Worm (Caenorhabditis elegans) whole organism, late embryonic: ENCODE measurements around the gene T21B4.15.

ENCODE experiments used
- C08G9.2 ChIP-seq: sonication (generic microtip); optimal IDR thresholded peaks from 2 replicates; lab custom pipeline; 2016; ENCODE audit warnings: mild to moderate bottlenecking, missing genetic modification characterization, moderate library complexity, missing compliant biosample characterization
- C38D4.7 ChIP-seq: fragments of 200-800 bp; sonication (Bioruptor generic); optimal IDR thresholded peaks from 2 replicates; lab custom pipeline; 2018; ENCODE audit warnings: mild to moderate bottlenecking, missing genetic modification characterization, moderate library complexity, missing compliant biosample characterization
- F13H6.1 ChIP-seq: sonication (generic microtip); optimal IDR thresholded peaks from 2 replicates; lab custom pipeline; 2016; ENCODE audit warnings: missing genetic modification characterization, missing compliant biosample characterization
- K02D7.2 ChIP-seq: sonication (generic microtip); optimal IDR thresholded peaks from 2 replicates; lab custom pipeline; 2017; ENCODE audit warnings: mild to moderate bottlenecking, missing genetic modification characterization, missing compliant biosample characterization
- K09A11.1 ChIP-seq: sonication (generic microtip); optimal IDR thresholded peaks from 2 replicates; lab custom pipeline; 2017; ENCODE audit warnings: antibody characterized with exemption, mild to moderate bottlenecking, missing genetic modification characterization, missing compliant biosample characterization; ENCODE audit not compliant: insufficient read depth
- T23F11.4 ChIP-seq: fragments of 200-800 bp; sonication (Bioruptor generic); optimal IDR thresholded peaks from 2 replicates; lab custom pipeline; 2018; ENCODE audit warnings: mild to moderate bottlenecking, missing genetic modification characterization, missing compliant biosample characterization
- ama-1 ChIP-seq: fragments of 150-350 bp; optimal IDR thresholded peaks from 2 replicates; lab custom pipeline; 2014
- ceh-22 ChIP-seq: sonication (generic microtip); optimal IDR thresholded peaks from 2 replicates; lab custom pipeline; 2017; ENCODE audit warnings: missing biosample characterization, missing genetic modification characterization
- ceh-24 ChIP-seq: sonication (generic microtip); optimal IDR thresholded peaks from 2 replicates; lab custom pipeline; 2016; ENCODE audit warnings: mild to moderate bottlenecking, missing genetic modification characterization, missing compliant biosample characterization
- ceh-31 ChIP-seq: sonication (generic microtip); optimal IDR thresholded peaks from 2 replicates; lab custom pipeline; 2016; ENCODE audit warnings: missing genetic modification characterization, missing compliant biosample characterization
- ceh-6 ChIP-seq: fragments of 200-800 bp; sonication (Bioruptor generic); optimal IDR thresholded peaks from 2 replicates; lab custom pipeline; 2018; ENCODE audit warnings: mild to moderate bottlenecking, missing genetic modification characterization, missing compliant biosample characterization
- ceh-9 ChIP-seq: sonication (generic microtip); optimal IDR thresholded peaks from 2 replicates; lab custom pipeline; 2016; ENCODE audit warnings: mild to moderate bottlenecking, missing genetic modification characterization, inconsistent platforms, missing compliant biosample characterization
- elt-4 ChIP-seq: sonication (generic microtip); optimal IDR thresholded peaks from 2 replicates; lab custom pipeline; 2016; ENCODE audit warnings: missing genetic modification characterization, missing compliant biosample characterization
- fkh-6 ChIP-seq: sonication (generic microtip); optimal IDR thresholded peaks from 2 replicates; lab custom pipeline; 2016; ENCODE audit warnings: missing genetic modification characterization, missing compliant biosample characterization
- hlh-6 ChIP-seq: sonication (generic microtip); optimal IDR thresholded peaks from 2 replicates; lab custom pipeline; 2016; ENCODE audit warnings: missing genotype, missing genetic modification characterization, missing compliant biosample characterization
- hlh-8 ChIP-seq: sonication (generic microtip); optimal IDR thresholded peaks from 2 replicates; lab custom pipeline; 2016; ENCODE audit warnings: missing genotype, missing genetic modification characterization, missing compliant biosample characterization
- lin-11 ChIP-seq: fragments of 200-800 bp; sonication (Bioruptor generic); optimal IDR thresholded peaks from 2 replicates; lab custom pipeline; 2018; ENCODE audit warnings: mild to moderate bottlenecking, missing genetic modification characterization, missing compliant biosample characterization
- madf-2 ChIP-seq: sonication (generic microtip); optimal IDR thresholded peaks from 2 replicates; lab custom pipeline; 2017; ENCODE audit warnings: missing genetic modification characterization, missing compliant biosample characterization
- mec-3 ChIP-seq: sonication (generic microtip); optimal IDR thresholded peaks from 2 replicates; lab custom pipeline; 2016; ENCODE audit warnings: borderline replicate concordance, missing genetic modification characterization, missing compliant biosample characterization
- nhr-11 ChIP-seq: fragments of 150-350 bp; optimal IDR thresholded peaks from 2 replicates; lab custom pipeline; 2014; ENCODE audit warnings: missing biosample characterization, missing genetic modification characterization
- npax-4 ChIP-seq: sonication (generic microtip); optimal IDR thresholded peaks from 2 replicates; lab custom pipeline; 2016; ENCODE audit warnings: missing genetic modification characterization, missing compliant biosample characterization
- pat-9 ChIP-seq: fragments of 200-800 bp; sonication (Bioruptor generic); optimal IDR thresholded peaks from 2 replicates; lab custom pipeline; 2018; ENCODE audit warnings: mild to moderate bottlenecking, missing genetic modification characterization, moderate library complexity, missing compliant biosample characterization
- pha-4 ChIP-seq: fragments of 150-350 bp; optimal IDR thresholded peaks from 2 replicates; lab custom pipeline; 2018; ENCODE audit warnings: missing biosample characterization, missing genetic modification reagents, missing genetic modification characterization
- pqm-1 ChIP-seq: sonication (generic microtip); optimal IDR thresholded peaks from 2 replicates; lab custom pipeline; 2016; ENCODE audit warnings: missing genetic modification characterization, missing compliant biosample characterization
- ref-2 ChIP-seq: sonication (generic microtip); optimal IDR thresholded peaks from 2 replicates; lab custom pipeline; 2016; ENCODE audit warnings: missing genetic modification characterization, missing compliant biosample characterization
- sox-2 ChIP-seq: fragments of 200-800 bp; sonication (Bioruptor generic); IDR thresholded peaks from 2 replicates; pipeline ENCODE4 v1.3.6; 2022; ENCODE audit warnings: missing genetic modification reagents, missing genetic modification characterization, missing compliant biosample characterization
- syd-9 ChIP-seq: sonication (generic microtip); optimal IDR thresholded peaks from 2 replicates; lab custom pipeline; 2016; ENCODE audit warnings: mild to moderate bottlenecking, missing genetic modification characterization, moderate library complexity, missing compliant biosample characterization
- tbx-2 ChIP-seq: sonication (generic microtip); optimal IDR thresholded peaks from 2 replicates; lab custom pipeline; 2016; ENCODE audit warnings: missing genetic modification characterization, missing compliant biosample characterization
- tbx-7 ChIP-seq: sonication (generic microtip); optimal IDR thresholded peaks from 2 replicates; lab custom pipeline; 2016; ENCODE audit warnings: missing genotype, missing genetic modification characterization, missing compliant biosample characterization
- unc-3 ChIP-seq, 2 experiments: fragments of 200-800 bp in 1 of 2; sonication (Bioruptor generic) in 1 of 2; sonication (generic microtip) in 1 of 2; conservative IDR thresholded peaks in 1 of 2; optimal IDR thresholded peaks in 1 of 2; 2 replicates each; pipeline versions ENCODE4 v1.3.6 to Lab custom; 2016 to 2022; ENCODE audit warnings: missing compliant biosample characterization in 2 of 2, missing genetic modification characterization in 2 of 2, missing genetic modification reagents in 1 of 2
- unc-86 ChIP-seq: sonication (generic microtip); optimal IDR thresholded peaks from 2 replicates; lab custom pipeline; 2016; ENCODE audit warnings: missing genetic modification characterization, missing compliant biosample characterization
- ztf-16 ChIP-seq: sonication (generic microtip); optimal IDR thresholded peaks from 2 replicates; lab custom pipeline; 2017; ENCODE audit warnings: missing genetic modification characterization, missing compliant biosample characterization

Gene T21B4.15

ce11 chrII:12506511-12506910, 16.5 kb downstream of the T21B4.15 start:
- TF ChIP-seq hlh-8 (tag; lab: Kevin White, UChicago) (no peak), pat-9 (no peak), ceh-9 (no peak)

DNA sequence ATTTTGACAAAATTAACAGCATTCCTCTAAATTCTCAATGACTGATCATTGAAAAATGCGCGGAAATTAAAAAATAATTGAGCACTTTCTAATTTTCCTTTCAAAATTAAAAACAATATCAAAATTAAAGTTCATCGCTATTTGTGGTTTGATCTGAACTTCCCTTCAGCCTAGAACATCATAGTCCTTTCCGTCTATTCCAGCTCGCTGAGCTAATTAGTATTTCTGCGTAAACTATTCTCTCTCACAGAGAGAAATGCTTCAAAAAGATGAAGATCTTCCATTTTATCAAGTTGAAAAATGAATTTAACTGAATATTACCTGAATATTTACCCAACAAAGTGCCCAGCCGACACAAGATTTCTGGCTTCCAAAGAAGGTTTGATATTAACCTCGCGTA, 17.0 kb downstream of the T21B4.15 start, which contains the start of gene srh-68:
TSS of gene srh-68 (plus strand) at position 301 of the 400 bp plus-strand sequence.
- TF ChIP-seq sox-2 (GFP tag; lab: Robert Waterston, UW) (no peak), C38D4.7 (GFP tag; lab: Kevin White, UChicago) (no peak), ceh-22 (tag; lab: Kevin White, UChicago) (no peak), hlh-6 (tag; lab: Kevin White, UChicago) (no peak), ama-1 (lab: Kevin White, UChicago) (no peak), ref-2 (no peak)
- TF ChIP-seq, all 69 proteins: peak for 0

- no peak for TF ChIP-seq F13H6.1 (tag; lab: Kevin White, UChicago)
- no peak for TF ChIP-seq ztf-16 (tag; lab: Kevin White, UChicago)
These were observed 18.6 kb downstream of the T21B4.15 start, which contains the start of gene srh-67 for ce11 chrII:12508650-12509049. srh-67 (plus strand) TSS chrII:12508950.

DNA sequence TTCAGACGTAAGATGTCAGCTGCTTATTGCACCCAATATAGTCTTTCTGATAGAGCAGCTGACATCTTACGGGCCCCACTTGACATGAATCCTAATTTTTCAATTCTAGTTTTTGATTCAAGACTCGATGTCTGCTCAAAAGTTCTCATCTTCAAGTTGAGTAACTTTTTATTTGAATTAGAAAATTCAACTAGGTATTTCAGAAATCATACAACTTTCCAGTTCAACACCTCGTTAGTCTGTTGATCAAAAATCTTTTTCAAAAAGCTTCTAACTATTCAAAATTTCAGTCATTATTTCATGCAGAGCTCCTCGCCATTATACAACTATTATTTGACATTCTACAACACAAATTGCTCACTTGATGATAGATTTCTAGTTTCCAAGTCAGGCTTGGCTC, 21.9 kb downstream of the T21B4.15 start, which contains the start of gene srh-73:
TSS of gene srh-73 (plus strand) at position 301 of the 400 bp plus-strand sequence.
- TF ChIP-seq tbx-7 (tag; lab: Kevin White, UChicago) (no peak), unc-86 (tag; lab: Kevin White, UChicago) (no peak), ceh-31 (no peak), pqm-1 (tag; lab: Kevin White, UChicago) (no peak), T23F11.4 (GFP tag; lab: Kevin White, UChicago) (no peak), mec-3 (tag; lab: Kevin White, UChicago) (no peak), ceh-24 (tag; lab: Kevin White, UChicago) (no peak), hlh-6 (tag; lab: Kevin White, UChicago) (no peak)
- TF ChIP-seq, all 69 proteins: peak for 0

- TF ChIP-seq lin-11 (tag; lab: Kevin White, UChicago) (no peak), ceh-24 (tag; lab: Kevin White, UChicago) (no peak), pha-4 (tag; lab: Kevin White, UChicago) (no peak), ceh-6 (no peak), C08G9.2 (tag; lab: Kevin White, UChicago) (no peak), K02D7.2 (no peak), syd-9 (tag; lab: Kevin White, UChicago) (no peak), C38D4.7 (GFP tag; lab: Kevin White, UChicago) (no peak)
These were observed 24.6 kb downstream of the T21B4.15 start, which contains the start of gene srh-69 for ce11 chrII:12514620-12515019. srh-69 (minus strand) TSS chrII:12514720.

ce11 chrII:12516313-12516712, 26.3 kb downstream of the T21B4.15 start, which contains the start of gene srh-61:
srh-61 (minus strand) TSS chrII:12516413.
- no peak for TF ChIP-seq elt-4
- TF ChIP-seq K09A11.1 (tag; lab: Kevin White, UChicago), result no peak
- no peak for TF ChIP-seq ref-2
- TF ChIP-seq pqm-1 (tag; lab: Kevin White, UChicago), result no peak
- no peak for TF ChIP-seq lin-11 (tag; lab: Kevin White, UChicago)
- TF ChIP-seq tbx-2 (tag; lab: Kevin White, UChicago), result no peak
- TF ChIP-seq madf-2, result no peak
- no peak for TF ChIP-seq npax-4
- TF ChIP-seq ztf-16 (tag; lab: Kevin White, UChicago), result no peak
- no peak for TF ChIP-seq fkh-6
- TF ChIP-seq nhr-11 (tag; lab: Kevin White, UChicago), result no peak
- no peak for TF ChIP-seq unc-3 (GFP tag; conservative IDR thresholded peaks at IDR 0.05; lab: Robert Waterston, UW)
- no peak for TF ChIP-seq unc-3 (tag; optimal IDR thresholded peaks at IDR 0.05; lab: Kevin White, UChicago)
- TF ChIP-seq pha-4 (tag; lab: Kevin White, UChicago), result no peak
- no peak for TF ChIP-seq K02D7.2
- TF ChIP-seq sox-2 (GFP tag; lab: Robert Waterston, UW), result no peak
- TF ChIP-seq, all 69 proteins: peak for 0
